Fruit fly (Drosophila melanogaster): Measurements from ENCODE around the gene Rab11.
A peak's percentile ranks its signal among the peaks of the same experiment; 100 is the strongest.

Rab11 gene

dm6 chr3R:21155931-21156488 is 44.8 kb downstream of the Rab11 start (continued):
- no peak for TF ChIP-seq Dbx (GFP tag; IDR thresholded peaks at IDR 0.05)
- no peak for TF ChIP-seq HLH3B (GFP tag; IDR thresholded peaks at IDR 0.05)
- TF ChIP-seq CG4707 (GFP tag; optimal IDR thresholded peaks at IDR 0.05), result no peak
- no peak for TF ChIP-seq nerfin-2 (GFP tag; IDR thresholded peaks at IDR 0.05; ENCODE audit: partially characterized antibody)
- no peak for TF ChIP-seq maf-S (GFP tag; optimal IDR thresholded peaks at IDR 0.05)
- peak; percentile 34 for TF ChIP-seq CG12104 (GFP tag; optimal IDR thresholded peaks at IDR 0.05)
- TF ChIP-seq CG11456 (GFP tag; IDR thresholded peaks at IDR 0.05), result no peak
- no peak for TF ChIP-seq CG2202 (tag; optimal IDR thresholded peaks at IDR 0.05)
- TF ChIP-seq B-H2 (GFP tag; optimal IDR thresholded peaks at IDR 0.05), result no peak
- no peak for TF ChIP-seq CG1024 (GFP tag; IDR thresholded peaks at IDR 0.05)
- no peak for TF ChIP-seq sr (GFP tag; IDR thresholded peaks at IDR 0.05)
- TF ChIP-seq Hr51 (GFP tag; optimal IDR thresholded peaks at IDR 0.05), result peak in 1 of 2 experiments; percentile 12
- TF ChIP-seq CG7839 (tag; optimal IDR thresholded peaks at IDR 0.05), result peak; percentile 7
- TF ChIP-seq oc (tag; optimal IDR thresholded peaks at IDR 0.05), result peak; percentile 13
- TF ChIP-seq ara (GFP tag; IDR thresholded peaks at IDR 0.05), result no peak
- peak; percentile 68 for TF ChIP-seq CG14710 (tag; optimal IDR thresholded peaks at IDR 0.05)
- peak; percentile 72 to 97 for TF ChIP-seq insv (GFP tag; optimal IDR thresholded peaks at IDR 0.05)
- no peak for TF ChIP-seq Lpt (GFP tag; optimal IDR thresholded peaks at IDR 0.05)
- TF ChIP-seq caup (GFP tag; optimal IDR thresholded peaks at IDR 0.05; ENCODE audit: severe bottlenecking), result no peak
- no peak for TF ChIP-seq sima (GFP tag; optimal IDR thresholded peaks at IDR 0.05)
- TF ChIP-seq nmo (GFP tag; optimal IDR thresholded peaks at IDR 0.05), result peak; percentile 62
- peak; percentile 85 for TF ChIP-seq pzg (GFP tag; optimal IDR thresholded peaks at IDR 0.05)
- no peak for TF ChIP-seq CG15011 (GFP tag; optimal IDR thresholded peaks at IDR 0.05)
- peak; percentile 49 for TF ChIP-seq CG10267 (tag; optimal IDR thresholded peaks at IDR 0.05)
- no peak for TF ChIP-seq Fer2 (tag; optimal IDR thresholded peaks at IDR 0.05)
- TF ChIP-seq tin (GFP tag; optimal IDR thresholded peaks at IDR 0.05), result no peak
- no peak for TF ChIP-seq CG9727 (GFP tag; optimal IDR thresholded peaks at IDR 0.05)
- TF ChIP-seq HLH54F (GFP tag; optimal IDR thresholded peaks at IDR 0.05), result no peak
- TF ChIP-seq gce (GFP tag; IDR thresholded peaks at IDR 0.05), result no peak
- TF ChIP-seq CG17385 (GFP tag; optimal IDR thresholded peaks at IDR 0.05), result no peak
- no peak for TF ChIP-seq CG16815 (GFP tag; optimal IDR thresholded peaks at IDR 0.05)
- no peak for TF ChIP-seq NC2α (GFP tag; optimal IDR thresholded peaks at IDR 0.05)
- peak; percentile 12 for TF ChIP-seq mam (GFP tag; optimal IDR thresholded peaks at IDR 0.05)
- TF ChIP-seq CG1832 (GFP tag; optimal IDR thresholded peaks at IDR 0.05), result no peak
- TF ChIP-seq CHES-1-like (GFP tag; optimal IDR thresholded peaks at IDR 0.05), result no peak
- no peak for TF ChIP-seq org-1 (GFP tag; optimal IDR thresholded peaks at IDR 0.05)
- TF ChIP-seq sens (GFP tag), result peak; percentile 75
- no peak for TF ChIP-seq CG10543 (GFP tag; optimal IDR thresholded peaks at IDR 0.05)
- TF ChIP-seq Mrtf (GFP tag; IDR thresholded peaks at IDR 0.05), result no peak
- TF ChIP-seq CG12236 (GFP tag; optimal IDR thresholded peaks at IDR 0.05), result no peak
- no peak for TF ChIP-seq Antp (GFP tag; optimal IDR thresholded peaks at IDR 0.05)
- 0 out of 2 replicates have a peak, but pooled peaks have one; percentile 9 for TF ChIP-seq slbo (GFP tag; IDR thresholded peaks at IDR 0.05)
- TF ChIP-seq lmd (GFP tag; IDR thresholded peaks at IDR 0.05), result no peak
- no peak for TF ChIP-seq Bdp1 (GFP tag; optimal IDR thresholded peaks at IDR 0.05)
- TF ChIP-seq GATAe (GFP tag; conservative IDR thresholded peaks at IDR 0.05), result no peak
- no peak for TF ChIP-seq CG13424 (tag; optimal IDR thresholded peaks at IDR 0.05)
- no peak for TF ChIP-seq CG10321 (GFP tag; IDR thresholded peaks at IDR 0.05)
- TF ChIP-seq Camta (GFP tag; optimal IDR thresholded peaks at IDR 0.05), result no peak
- TF ChIP-seq Atf6 (GFP tag; IDR thresholded peaks at IDR 0.05), result no peak
- TF ChIP-seq E2f2 (GFP tag; IDR thresholded peaks at IDR 0.05), result peak; percentile 98
- TF ChIP-seq CG2120 (GFP tag; optimal IDR thresholded peaks at IDR 0.05), result peak; percentile 45

All from whole organism, embryonic.